Worm (Caenorhabditis elegans): Measurements from ENCODE around the gene ttr-27.

Gene ttr-27

ce11 chrV:12904054-12904453, at the start of gene ttr-27:
TSS of gene ttr-27 (minus strand) at chrV:12904098.
- TF ChIP-seq pha-4 (tag; optimal IDR thresholded peaks at IDR 0.05): peak; percentile 91
- no peak for TF ChIP-seq nhr-237 (tag; optimal IDR thresholded peaks at IDR 0.05)

DNA sequence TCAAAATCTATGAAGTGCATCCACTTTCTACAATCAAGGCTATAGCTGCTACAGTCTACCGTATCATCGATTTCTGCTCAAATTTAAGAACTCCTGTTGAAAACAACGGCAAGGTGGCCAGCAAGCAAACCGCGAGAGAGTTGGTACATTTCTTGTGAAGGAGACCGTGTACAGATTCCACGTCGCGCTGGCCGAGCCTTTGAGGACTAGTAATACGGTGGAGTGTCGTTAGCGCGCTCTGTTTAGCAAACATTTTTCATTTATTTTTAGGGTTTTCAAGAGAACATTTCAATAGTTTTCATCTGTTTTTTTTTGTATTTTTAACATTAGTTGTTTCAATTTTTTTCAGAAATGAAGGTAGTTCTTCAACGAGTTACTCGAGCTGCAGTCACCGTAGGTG, 48.4 kb upstream of the ttr-27 start, which contains the start of gene pqn-68:
Gene pqn-68 (plus strand): TSS at position 350 of the 400 bp plus-strand sequence.
- no peak for TF ChIP-seq ama-1 (optimal IDR thresholded peaks at IDR 0.05)
- TF ChIP-seq ztf-11 (tag; optimal IDR thresholded peaks at IDR 0.05): no peak
- TF ChIP-seq aly-2 (tag; optimal IDR thresholded peaks at IDR 0.05): no peak
- no peak for TF ChIP-seq nhr-77 (tag; optimal IDR thresholded peaks at IDR 0.05)
- peak; percentile 42 for TF ChIP-seq nfya-1 (tag; optimal IDR thresholded peaks at IDR 0.05; ENCODE audit: insufficient read depth)
- no peak for TF ChIP-seq ceh-28 (tag; optimal IDR thresholded peaks at IDR 0.05)
- peak; percentile 60 for TF ChIP-seq pha-4 (tag; optimal IDR thresholded peaks at IDR 0.05)
- TF ChIP-seq lin-15B (tag; optimal IDR thresholded peaks at IDR 0.05): peak; percentile 33
- TF ChIP-seq fos-1 (tag; optimal IDR thresholded peaks at IDR 0.05): no peak
- TF ChIP-seq unc-62 (GFP tag; optimal IDR thresholded peaks at IDR 0.05): no peak
- peak; percentile 48 for TF ChIP-seq hmg-11 (tag; optimal IDR thresholded peaks at IDR 0.05)
- peak; percentile 12 for TF ChIP-seq nhr-23 (tag; optimal IDR thresholded peaks at IDR 0.05)

DNA sequence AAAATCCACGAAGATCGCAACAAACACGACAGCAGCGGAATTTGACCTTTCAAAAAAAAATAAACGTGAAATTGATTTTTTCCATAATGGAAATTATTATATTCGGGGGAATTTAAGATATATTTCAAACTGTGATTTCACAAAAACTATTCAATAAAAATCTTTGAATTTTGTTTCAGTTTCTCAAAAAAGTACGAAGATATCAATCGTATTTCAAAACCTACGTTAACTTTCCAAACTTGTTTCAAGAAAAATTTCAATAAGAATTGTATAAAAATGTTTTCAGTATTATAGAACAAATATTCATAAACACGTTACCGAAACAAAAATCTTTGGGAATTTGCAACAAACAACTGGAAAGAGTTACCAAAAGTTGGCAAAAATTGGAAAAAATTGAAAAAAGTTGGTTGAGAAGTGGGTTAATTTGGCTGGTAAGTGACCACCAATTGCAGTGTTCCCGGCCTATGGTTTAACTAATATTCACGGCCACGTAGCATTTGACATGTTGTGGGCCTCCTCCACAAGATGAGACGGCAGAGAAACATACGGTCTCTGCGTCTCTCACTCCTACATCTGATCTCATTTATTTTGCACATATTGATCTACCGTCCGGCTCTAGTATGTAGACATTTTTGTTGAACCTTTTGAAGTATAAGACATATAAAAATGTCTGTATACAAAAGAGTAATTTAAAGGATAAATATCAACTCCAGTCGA, 47.1 kb upstream of the ttr-27 start, which contains the start of the genes T16G1.9 and T16G1.18:
Gene T16G1.9 (minus strand): TSS at position 51 of the 717 bp plus-strand sequence.
Gene T16G1.18 (plus strand): TSS at position 493 of the 717 bp plus-strand sequence.
- TF ChIP-seq nhr-25 (tag; optimal IDR thresholded peaks at IDR 0.05) (peak; percentile 54), snpc-4 (tag; optimal IDR thresholded peaks at IDR 0.05) (peak; percentile 54), hmg-11 (tag; optimal IDR thresholded peaks at IDR 0.05) (peak; percentile 42), pha-4 (tag; optimal IDR thresholded peaks at IDR 0.05) (peak; percentile 71), nhr-76 (tag; optimal IDR thresholded peaks at IDR 0.05) (no peak), elt-2 (tag; optimal IDR thresholded peaks at IDR 0.05) (peak; percentile 42), ceh-9 (tag; optimal IDR thresholded peaks at IDR 0.05) (no peak), pqm-1 (tag; optimal IDR thresholded peaks at IDR 0.05) (peak; percentile 22), lin-39 (tag; optimal IDR thresholded peaks at IDR 0.05) (peak; percentile 4), nhr-23 (tag; optimal IDR thresholded peaks at IDR 0.05) (peak; percentile 18), lin-15B (tag; optimal IDR thresholded peaks at IDR 0.05) (peak; percentile 58), ama-1 (optimal IDR thresholded peaks at IDR 0.05) (peak; percentile 72), sea-2 (GFP tag; optimal IDR thresholded peaks at IDR 0.05) (no peak), nhr-43 (tag; optimal IDR thresholded peaks at IDR 0.05; ENCODE audit: poor library complexity, severe bottlenecking) (peak; percentile 6)

DNA sequence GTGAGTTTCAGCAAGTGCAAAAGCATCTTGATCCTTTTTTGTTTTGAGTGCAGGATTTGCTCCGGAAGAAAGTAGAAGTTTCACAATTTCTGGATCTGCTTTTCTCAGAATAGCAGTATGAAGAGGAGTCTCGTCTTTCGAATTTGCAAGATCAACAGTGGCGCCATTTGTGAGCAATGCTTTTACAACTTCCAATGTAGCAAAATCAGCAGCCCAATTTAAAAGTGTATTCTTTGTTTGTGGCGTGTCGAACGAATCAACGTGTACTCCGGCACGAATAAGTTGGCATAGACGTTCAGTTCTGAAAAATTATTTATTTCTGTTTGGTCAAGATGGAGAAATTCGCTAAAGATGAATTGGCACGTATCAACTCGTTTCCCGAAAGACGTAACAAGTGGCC, 45.7 kb upstream of the ttr-27 start, which contains the start of gene T16G1.13:
Gene T16G1.13 (plus strand): TSS at position 301 of the 400 bp plus-strand sequence.
- TF ChIP-seq unc-39 (tag; optimal IDR thresholded peaks at IDR 0.05) (no peak), nhr-237 (tag; optimal IDR thresholded peaks at IDR 0.05) (no peak), nhr-11 (tag; optimal IDR thresholded peaks at IDR 0.05) (no peak), elt-2 (tag; optimal IDR thresholded peaks at IDR 0.05) (no peak), skn-1 (tag; optimal IDR thresholded peaks at IDR 0.05) (no peak), nhr-25 (tag; optimal IDR thresholded peaks at IDR 0.05) (no peak), eor-1 (tag; optimal IDR thresholded peaks at IDR 0.05) (no peak), nhr-28 (tag; optimal IDR thresholded peaks at IDR 0.05) (no peak), nhr-67 (tag; optimal IDR thresholded peaks at IDR 0.05) (no peak), mdl-1 (tag; optimal IDR thresholded peaks at IDR 0.05) (no peak), ZK546.5 (tag; optimal IDR thresholded peaks at IDR 0.05) (no peak), pha-4 (tag; optimal IDR thresholded peaks at IDR 0.05) (no peak), ceh-28 (tag; optimal IDR thresholded peaks at IDR 0.05) (no peak), nhr-43 (tag; optimal IDR thresholded peaks at IDR 0.05; ENCODE audit: poor library complexity, severe bottlenecking) (no peak), fkh-10 (GFP tag; optimal IDR thresholded peaks at IDR 0.05) (no peak), pqm-1 (tag; optimal IDR thresholded peaks at IDR 0.05) (no peak), hmg-11 (tag; optimal IDR thresholded peaks at IDR 0.05) (no peak), ama-1 (optimal IDR thresholded peaks at IDR 0.05) (no peak), ztf-11 (tag; optimal IDR thresholded peaks at IDR 0.05) (no peak)

DNA sequence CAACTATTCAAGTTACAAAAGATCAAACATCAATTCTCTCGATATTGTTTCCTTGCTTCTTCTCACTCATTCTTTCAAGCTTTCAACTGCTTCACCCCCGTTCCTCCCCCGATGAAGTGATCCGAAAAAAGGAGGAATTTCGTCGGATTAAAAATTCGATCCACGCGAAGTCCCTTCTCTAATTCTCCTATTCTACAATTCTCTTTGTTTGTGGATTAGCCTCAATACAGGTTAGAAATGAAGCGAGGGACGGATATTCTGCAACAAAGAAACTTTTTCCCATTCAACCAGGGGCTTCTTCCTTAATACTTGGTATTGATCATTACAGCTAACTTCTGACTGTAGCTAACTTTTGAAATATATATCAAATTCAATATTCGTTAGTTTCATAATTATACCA, 40.9 kb upstream of the ttr-27 start, which contains the start of gene grl-2:
Gene grl-2 (plus strand): TSS at position 301 of the 400 bp plus-strand sequence.
- TF ChIP-seq egl-27 (tag; optimal IDR thresholded peaks at IDR 0.05): no peak
- no peak for TF ChIP-seq nhr-76 (tag; optimal IDR thresholded peaks at IDR 0.05)
- TF ChIP-seq pha-4 (tag; optimal IDR thresholded peaks at IDR 0.05): no peak
- no peak for TF ChIP-seq snpc-4 (tag; optimal IDR thresholded peaks at IDR 0.05)
- TF ChIP-seq nhr-28 (tag; optimal IDR thresholded peaks at IDR 0.05): no peak
- TF ChIP-seq elt-3 (tag; optimal IDR thresholded peaks at IDR 0.05): no peak

All from whole organism, L3 larva.